Worm (Caenorhabditis elegans) whole organism, midembryonic: Measurements from ENCODE around the gene imp-3.

ENCODE experiments used
- T22C8.4 ChIP-seq: fragments of 200-800 bp; sonication (Bioruptor generic); IDR thresholded peaks from 2 replicates; pipeline ENCODE4 v1.3.6; 2022; ENCODE audit warnings: missing genetic modification characterization, missing compliant biosample characterization
- cog-1 ChIP-seq: sonication (generic microtip); optimal IDR thresholded peaks from 2 replicates; lab custom pipeline; 2016; ENCODE audit warnings: missing genetic modification characterization, missing compliant biosample characterization
- flt-1 ChIP-seq: fragments of 200-800 bp; sonication (Bioruptor generic); IDR thresholded peaks from 2 replicates; pipeline ENCODE4 v1.3.6; 2022; ENCODE audit warnings: missing genetic modification characterization, missing compliant biosample characterization
- klf-2 ChIP-seq: fragments of 200-800 bp; sonication (Bioruptor generic); conservative IDR thresholded peaks from 2 replicates; pipeline ENCODE4 v1.3.6; 2022; ENCODE audit warnings: missing genetic modification reagents, missing genetic modification characterization, missing compliant biosample characterization
- med-1 ChIP-seq: sonication (generic microtip); optimal IDR thresholded peaks from 2 replicates; lab custom pipeline; 2017; ENCODE audit warnings: missing genetic modification characterization, mild to moderate bottlenecking, missing compliant biosample characterization, antibody characterized with exemption, missing genetic modification reagents; ENCODE audit not compliant: insufficient read depth
- ref-1 ChIP-seq: fragments of 200-800 bp; sonication (Bioruptor generic); conservative IDR thresholded peaks from 2 replicates; pipeline ENCODE4 v1.3.6; 2022; ENCODE audit warnings: missing genetic modification reagents, missing genetic modification characterization, missing compliant biosample characterization
- tab-1 ChIP-seq: fragments of 200-800 bp; sonication (Bioruptor generic); IDR thresholded peaks from 2 replicates; pipeline ENCODE4 v1.3.6; 2022; ENCODE audit warnings: missing genetic modification characterization, missing compliant biosample characterization
- ztf-23 ChIP-seq: fragments of 200-800 bp; sonication (Bioruptor generic); IDR thresholded peaks from 2 replicates; pipeline ENCODE4 v1.3.6; 2022; ENCODE audit warnings: missing genetic modification reagents, missing genetic modification characterization, missing compliant biosample characterization
- ztf-29 ChIP-seq: fragments of 200-800 bp; sonication (Bioruptor generic); IDR thresholded peaks from 2 replicates; pipeline ENCODE4 v1.3.6; 2022; ENCODE audit warnings: missing genetic modification reagents, missing genetic modification characterization, missing compliant biosample characterization

DNA sequence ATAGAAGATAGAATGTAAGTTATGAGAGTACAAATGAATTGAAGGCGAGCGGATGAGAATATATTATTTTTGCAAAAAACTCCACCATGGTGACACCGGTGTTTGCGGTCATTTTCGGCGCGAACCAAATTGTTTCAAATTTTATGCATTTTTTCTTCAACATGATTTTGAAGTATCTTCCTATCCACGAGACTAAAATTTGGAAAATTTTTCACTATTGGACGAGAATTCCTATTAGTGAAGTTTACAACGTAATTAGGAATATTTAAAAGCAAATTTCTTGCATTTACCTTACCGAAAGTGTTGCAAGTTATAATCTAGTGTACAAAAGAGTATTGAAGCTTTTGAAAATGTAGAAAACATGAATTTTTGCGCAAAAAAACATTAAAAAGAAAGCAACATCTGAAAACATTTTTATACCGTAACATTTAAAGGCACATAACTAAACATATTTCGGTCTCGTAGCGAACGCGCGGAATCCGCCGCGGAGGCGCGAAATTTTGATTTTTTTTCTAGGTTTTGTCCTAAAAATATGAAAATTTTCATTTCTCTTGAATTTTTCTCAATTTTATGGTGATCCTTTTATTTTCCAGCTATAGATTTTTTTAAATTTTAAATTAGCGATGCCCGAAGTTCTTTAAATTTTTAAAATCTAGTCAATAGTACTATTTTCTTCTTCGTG, 7.2 kb upstream of the imp-3 start, which contains the start of gene sgo-1:
- TF ChIP-seq ztf-29 (GFP tag; lab: Robert Waterston, UW) (no peak), klf-2 (GFP tag; lab: Robert Waterston, UW) (no peak), flt-1 (GFP tag; lab: Robert Waterston, UW) (no peak), med-1 (GFP tag; lab: Kevin White, UChicago) (no peak), ztf-23 (GFP tag; lab: Robert Waterston, UW) (no peak), cog-1 (tag; lab: Kevin White, UChicago) (no peak), ref-1 (GFP tag; lab: Robert Waterston, UW) (no peak), tab-1 (no peak), T22C8.4 (GFP tag; lab: Robert Waterston, UW) (no peak)
